Worm (Caenorhabditis elegans) whole organism, late embryonic: ENCODE measurements around the gene C53D6.6.

Experiments
- C08G9.2 ChIP-seq: sonication (generic microtip); optimal IDR thresholded peaks from 2 replicates; lab custom pipeline; 2016; ENCODE audit warnings: mild to moderate bottlenecking, missing genetic modification characterization, moderate library complexity, missing compliant biosample characterization
- C38D4.7 ChIP-seq: fragments of 200-800 bp; sonication (Bioruptor generic); optimal IDR thresholded peaks from 2 replicates; lab custom pipeline; 2018; ENCODE audit warnings: mild to moderate bottlenecking, missing genetic modification characterization, moderate library complexity, missing compliant biosample characterization
- K02D7.2 ChIP-seq: sonication (generic microtip); optimal IDR thresholded peaks from 2 replicates; lab custom pipeline; 2017; ENCODE audit warnings: mild to moderate bottlenecking, missing genetic modification characterization, missing compliant biosample characterization
- T23F11.4 ChIP-seq: fragments of 200-800 bp; sonication (Bioruptor generic); optimal IDR thresholded peaks from 2 replicates; lab custom pipeline; 2018; ENCODE audit warnings: mild to moderate bottlenecking, missing genetic modification characterization, missing compliant biosample characterization
- Y22D7AL.16 ChIP-seq: sonication (generic microtip); optimal IDR thresholded peaks from 2 replicates; lab custom pipeline; 2016; ENCODE audit warnings: missing genetic modification characterization, missing compliant biosample characterization
- ceh-18 ChIP-seq: sonication (generic microtip); optimal IDR thresholded peaks from 2 replicates; lab custom pipeline; 2016; ENCODE audit warnings: missing genetic modification characterization, missing compliant biosample characterization
- ceh-2 ChIP-seq: sonication (generic microtip); optimal IDR thresholded peaks from 2 replicates; lab custom pipeline; 2016; ENCODE audit warnings: missing genotype, missing genetic modification characterization, missing compliant biosample characterization
- ceh-22 ChIP-seq: sonication (generic microtip); optimal IDR thresholded peaks from 2 replicates; lab custom pipeline; 2017; ENCODE audit warnings: missing biosample characterization, missing genetic modification characterization
- ceh-24 ChIP-seq: sonication (generic microtip); optimal IDR thresholded peaks from 2 replicates; lab custom pipeline; 2016; ENCODE audit warnings: mild to moderate bottlenecking, missing genetic modification characterization, missing compliant biosample characterization
- ceh-30 ChIP-seq: fragments of 150-350 bp; optimal IDR thresholded peaks from 2 replicates; lab custom pipeline; 2014; ENCODE audit warnings: missing biosample characterization, missing genetic modification characterization
- ceh-34 ChIP-seq: sonication (generic microtip); optimal IDR thresholded peaks from 2 replicates; lab custom pipeline; 2016; ENCODE audit warnings: mild to moderate bottlenecking, missing genetic modification characterization, missing compliant biosample characterization
- ceh-45 ChIP-seq: fragments of 200-800 bp; sonication (Bioruptor generic); IDR thresholded peaks from 2 replicates; pipeline ENCODE4 v1.3.6; 2022; ENCODE audit warnings: missing genetic modification reagents, missing genetic modification characterization, missing compliant biosample characterization
- dmd-4 ChIP-seq: sonication (generic microtip); optimal IDR thresholded peaks from 2 replicates; lab custom pipeline; 2016; ENCODE audit warnings: borderline replicate concordance, missing genetic modification characterization, missing compliant biosample characterization
- elt-2 ChIP-seq: sonication (generic microtip); optimal IDR thresholded peaks from 2 replicates; lab custom pipeline; 2016; ENCODE audit warnings: missing genetic modification reagents, missing genetic modification characterization, missing compliant biosample characterization
- ets-4 ChIP-seq: sonication (generic microtip); optimal IDR thresholded peaks from 2 replicates; lab custom pipeline; 2016; ENCODE audit warnings: missing genetic modification characterization, missing compliant biosample characterization
- fkh-10 ChIP-seq: fragments of 150-350 bp; optimal IDR thresholded peaks from 2 replicates; lab custom pipeline; 2014; ENCODE audit warnings: missing biosample characterization, missing genetic modification reagents, missing genetic modification characterization
- hlh-13 ChIP-seq: fragments of 200-800 bp; sonication (Bioruptor generic); optimal IDR thresholded peaks from 2 replicates; lab custom pipeline; 2018; ENCODE audit warnings: mild to moderate bottlenecking, missing genetic modification characterization, missing compliant biosample characterization
- hlh-30 ChIP-seq: sonication (generic microtip); optimal IDR thresholded peaks from 2 replicates; lab custom pipeline; 2017; ENCODE audit warnings: antibody characterized with exemption, missing genetic modification characterization, missing compliant biosample characterization; ENCODE audit not compliant: insufficient read depth
- hlh-6 ChIP-seq: sonication (generic microtip); optimal IDR thresholded peaks from 2 replicates; lab custom pipeline; 2016; ENCODE audit warnings: missing genotype, missing genetic modification characterization, missing compliant biosample characterization
- lim-6 ChIP-seq: sonication (generic microtip); optimal IDR thresholded peaks from 2 replicates; lab custom pipeline; 2016; ENCODE audit warnings: missing genetic modification characterization, missing compliant biosample characterization
- nfya-1 ChIP-seq: sonication (generic microtip); optimal IDR thresholded peaks from 2 replicates; lab custom pipeline; 2017; ENCODE audit warnings: missing genetic modification characterization, mild to moderate bottlenecking, missing compliant biosample characterization, antibody characterized with exemption, moderate library complexity
- nhr-11 ChIP-seq: fragments of 150-350 bp; optimal IDR thresholded peaks from 2 replicates; lab custom pipeline; 2014; ENCODE audit warnings: missing biosample characterization, missing genetic modification characterization
- npax-4 ChIP-seq: sonication (generic microtip); optimal IDR thresholded peaks from 2 replicates; lab custom pipeline; 2016; ENCODE audit warnings: missing genetic modification characterization, missing compliant biosample characterization
- pag-3 ChIP-seq: sonication (generic microtip); optimal IDR thresholded peaks from 2 replicates; lab custom pipeline; 2016; ENCODE audit warnings: missing compliant biosample characterization, missing genetic modification characterization, borderline replicate concordance
- pat-9 ChIP-seq: fragments of 200-800 bp; sonication (Bioruptor generic); optimal IDR thresholded peaks from 2 replicates; lab custom pipeline; 2018; ENCODE audit warnings: mild to moderate bottlenecking, missing genetic modification characterization, moderate library complexity, missing compliant biosample characterization
- pha-2 ChIP-seq: sonication (generic microtip); optimal IDR thresholded peaks from 2 replicates; lab custom pipeline; 2017; ENCODE audit warnings: mild to moderate bottlenecking, missing genetic modification characterization, missing compliant biosample characterization
- pha-4 ChIP-seq: fragments of 150-350 bp; optimal IDR thresholded peaks from 2 replicates; lab custom pipeline; 2018; ENCODE audit warnings: missing biosample characterization, missing genetic modification reagents, missing genetic modification characterization
- pqm-1 ChIP-seq: sonication (generic microtip); optimal IDR thresholded peaks from 2 replicates; lab custom pipeline; 2016; ENCODE audit warnings: missing genetic modification characterization, missing compliant biosample characterization
- ref-2 ChIP-seq: sonication (generic microtip); optimal IDR thresholded peaks from 2 replicates; lab custom pipeline; 2016; ENCODE audit warnings: missing genetic modification characterization, missing compliant biosample characterization
- rnt-1 ChIP-seq: sonication (generic microtip); optimal IDR thresholded peaks from 2 replicates; lab custom pipeline; 2016; ENCODE audit warnings: missing genetic modification characterization, missing compliant biosample characterization
- sdc-2 ChIP-seq: sonication (generic microtip); optimal IDR thresholded peaks from 2 replicates; lab custom pipeline; 2016; ENCODE audit warnings: missing genotype, missing genetic modification characterization, missing compliant biosample characterization
- sox-2 ChIP-seq: fragments of 200-800 bp; sonication (Bioruptor generic); IDR thresholded peaks from 2 replicates; pipeline ENCODE4 v1.3.6; 2022; ENCODE audit warnings: missing genetic modification reagents, missing genetic modification characterization, missing compliant biosample characterization
- tbx-2 ChIP-seq: sonication (generic microtip); optimal IDR thresholded peaks from 2 replicates; lab custom pipeline; 2016; ENCODE audit warnings: missing genetic modification characterization, missing compliant biosample characterization
- unc-3 ChIP-seq, 2 experiments: fragments of 200-800 bp in 1 of 2; sonication (Bioruptor generic) in 1 of 2; sonication (generic microtip) in 1 of 2; conservative IDR thresholded peaks in 1 of 2; optimal IDR thresholded peaks in 1 of 2; 2 replicates each; pipeline versions ENCODE4 v1.3.6 to Lab custom; 2016 to 2022; ENCODE audit warnings: missing compliant biosample characterization in 2 of 2, missing genetic modification characterization in 2 of 2, missing genetic modification reagents in 1 of 2
- unc-42 ChIP-seq: sonication (generic microtip); optimal IDR thresholded peaks from 2 replicates; lab custom pipeline; 2016; ENCODE audit warnings: missing genotype, missing genetic modification characterization, missing compliant biosample characterization
- unc-55 ChIP-seq: sonication (generic microtip); optimal IDR thresholded peaks from 2 replicates; lab custom pipeline; 2017; ENCODE audit warnings: missing biosample characterization, missing genetic modification reagents, missing genetic modification characterization

Gene C53D6.6

DNA sequence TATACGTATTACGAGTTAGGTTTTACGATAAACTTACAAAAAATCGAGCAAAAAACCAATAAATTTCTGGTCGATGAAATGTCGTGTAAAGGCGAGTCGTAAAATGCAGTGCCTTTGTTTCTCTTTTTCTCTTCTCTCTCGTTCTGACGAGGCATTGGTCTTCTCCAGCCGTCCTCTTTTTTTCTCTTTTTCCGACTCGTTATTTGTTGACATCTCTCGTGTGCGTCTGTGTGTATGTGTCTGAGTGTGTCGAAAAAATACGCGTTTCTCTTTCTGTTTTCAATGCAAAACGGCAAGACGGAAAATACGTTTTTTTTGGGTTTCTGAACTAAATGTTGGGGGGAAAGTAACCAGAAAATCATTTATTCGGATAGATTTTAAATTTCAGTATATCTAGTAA lies at the start of gene C53D6.6:
C53D6.6 (minus strand) TSS at position 118 of the 400 bp plus-strand sequence.
- TF ChIP-seq ceh-22 (no peak), pha-4 (no peak), Y22D7AL.16 (tag; lab: Kevin White, UChicago) (no peak), C08G9.2 (no peak), ceh-34 (no peak), ets-4 (no peak), tbx-2 (peak; percentile 39), sox-2 (no peak), elt-2 (no peak), npax-4 (tag; lab: Kevin White, UChicago) (no peak), C38D4.7 (GFP tag; lab: Kevin White, UChicago) (no peak), pqm-1 (tag; lab: Kevin White, UChicago) (no peak), nfya-1 (peak; percentile 38), ceh-24 (tag; lab: Kevin White, UChicago) (no peak), pag-3 (no peak), hlh-13 (GFP tag; lab: Kevin White, UChicago) (no peak), unc-55 (peak; percentile 46)

- TF ChIP-seq hlh-30 (no peak), nhr-11 (no peak), ceh-2 (tag; lab: Kevin White, UChicago) (no peak), pha-4 (no peak), unc-42 (tag; lab: Kevin White, UChicago) (no peak), fkh-10 (GFP tag; lab: Kevin White, UChicago) (no peak), K02D7.2 (no peak), nfya-1 (no peak), ceh-45 (no peak)
These were observed 49.6 kb upstream of the C53D6.6 start, which contains the start of gene twk-8 for ce11 chrIV:9082055-9082454. twk-8 (plus strand) TSS chrIV:9082355.

- TF ChIP-seq unc-55 (peak; percentile 78), ceh-18 (peak; percentile 68), ceh-30 (no peak)
These were observed 47.7 kb upstream of the C53D6.6 start for ce11 chrIV:9080201-9080600.

DNA sequence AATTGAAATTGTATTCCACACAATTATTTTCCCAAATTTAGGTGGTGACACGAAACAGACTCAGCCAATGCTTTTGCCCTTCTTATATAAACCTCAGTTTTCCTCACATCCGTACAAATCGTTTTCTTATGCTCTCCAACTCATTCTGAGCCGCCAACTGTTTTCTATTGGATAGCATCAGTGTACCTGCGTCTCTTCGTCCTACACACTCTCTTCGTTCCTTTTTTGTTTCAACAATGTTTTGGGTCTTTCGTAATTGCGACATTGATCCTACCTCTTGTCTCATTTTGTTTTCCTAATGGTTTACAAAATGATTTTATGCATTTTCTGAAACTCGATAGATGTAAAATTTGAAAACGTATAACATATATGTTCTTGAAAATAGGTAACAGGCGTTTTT lies 46.9 kb upstream of the C53D6.6 start:
- TF ChIP-seq tbx-2 = no peak
- peak; percentile 19 for TF ChIP-seq nfya-1

- no peak for TF ChIP-seq ceh-30
- TF ChIP-seq pha-2 = no peak
- TF ChIP-seq ceh-18 = no peak
- no peak for TF ChIP-seq lim-6
- no peak for TF ChIP-seq sdc-2 (tag; lab: Kevin White, UChicago)
- no peak for TF ChIP-seq rnt-1 (tag; lab: Kevin White, UChicago)
- no peak for TF ChIP-seq hlh-6 (tag; lab: Kevin White, UChicago)
- no peak for TF ChIP-seq ref-2 (tag; lab: Kevin White, UChicago)
- no peak for TF ChIP-seq elt-2
- no peak for TF ChIP-seq pat-9 (tag; lab: Kevin White, UChicago)
- no peak for TF ChIP-seq dmd-4
- TF ChIP-seq T23F11.4 (GFP tag; lab: Kevin White, UChicago) = no peak
- TF ChIP-seq C08G9.2 = no peak
- no peak for TF ChIP-seq unc-3 (GFP tag; conservative IDR thresholded peaks at IDR 0.05; lab: Robert Waterston, UW)
- TF ChIP-seq unc-3 (tag; optimal IDR thresholded peaks at IDR 0.05; lab: Kevin White, UChicago) = no peak
- TF ChIP-seq nhr-11 = no peak
These were observed 46.0 kb upstream of the C53D6.6 start, which contains the start of gene mans-4 for ce11 chrIV:9078469-9078868. mans-4 (minus strand) TSS chrIV:9078569.
